Fruit fly (Drosophila melanogaster): Measurements from ENCODE around the gene Akt.

Gene Akt

DNA sequence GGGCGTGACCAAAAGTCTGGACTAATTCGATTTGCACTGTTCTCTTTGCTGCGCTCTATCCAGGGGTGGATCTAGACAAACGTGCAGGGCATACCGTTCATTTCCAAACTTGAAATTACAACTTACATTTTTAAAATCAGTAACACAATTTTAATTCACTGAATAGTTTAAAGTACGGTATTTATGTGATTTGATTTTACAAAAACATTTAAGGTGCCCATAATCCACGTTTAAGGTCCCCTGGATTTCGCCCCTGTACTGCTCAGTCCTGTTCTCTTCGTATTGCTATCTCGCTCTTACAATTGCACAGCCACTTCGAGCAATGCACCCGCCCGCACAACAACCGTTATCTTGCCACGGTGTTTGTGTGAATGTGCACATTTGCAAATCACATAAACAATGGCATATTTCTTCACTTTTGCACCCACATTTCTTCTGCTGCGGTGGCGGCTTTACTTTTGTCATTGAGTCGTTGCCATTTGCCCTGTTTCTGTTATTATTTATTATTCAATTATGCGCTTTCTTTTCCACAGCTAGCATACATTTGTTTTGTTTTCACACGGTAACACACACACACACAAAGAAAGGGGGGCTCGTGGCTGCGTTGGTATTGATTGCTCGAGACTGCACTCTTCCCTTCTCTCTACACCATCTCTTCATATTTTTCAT, 1.2 kb upstream of the Akt start (continued):
- TF ChIP-seq CG7556 (GFP tag; optimal IDR thresholded peaks at IDR 0.05): peak; percentile 53
- peak; percentile 45; the same call in 1 of the 3 replicates for TF ChIP-seq vnd (GFP tag; IDR thresholded peaks at IDR 0.05; ENCODE audit: partially characterized antibody)
- peak; percentile 41; the same call in 1 of the 2 replicates for TF ChIP-seq CG17612 (GFP tag; IDR thresholded peaks at IDR 0.05)
- peak; percentile 79 for TF ChIP-seq ken (GFP tag; IDR thresholded peaks at IDR 0.05)
- TF ChIP-seq CG2678 (tag; optimal IDR thresholded peaks at IDR 0.05): peak; percentile 83
- TF ChIP-seq pfk (GFP tag; optimal IDR thresholded peaks at IDR 0.05): no peak
- TF ChIP-seq Atf-2 (GFP tag; optimal IDR thresholded peaks at IDR 0.05): peak; percentile 66
- peak; percentile 4 for TF ChIP-seq CG17568 (GFP tag; optimal IDR thresholded peaks at IDR 0.05)
- 0 out of 2 replicates have a peak, but pooled peaks have one; percentile 44 for TF ChIP-seq CG4360 (GFP tag; IDR thresholded peaks at IDR 0.05)
- no peak for TF ChIP-seq Dll (GFP tag; IDR thresholded peaks at IDR 0.05; ENCODE audit: partially characterized antibody)
- peak; percentile 66 for TF ChIP-seq ssp (GFP tag; IDR thresholded peaks at IDR 0.05)
- no peak for TF ChIP-seq CG15514 (GFP tag; optimal IDR thresholded peaks at IDR 0.05)
- peak; percentile 92 for TF ChIP-seq Med (GFP tag)
- peak; percentile 51 for TF ChIP-seq Sox100B (GFP tag; optimal IDR thresholded peaks at IDR 0.05)
- peak; percentile 59 for TF ChIP-seq CG15269 (tag; optimal IDR thresholded peaks at IDR 0.05)
- no peak for TF ChIP-seq bbx (GFP tag; IDR thresholded peaks at IDR 0.05; ENCODE audit: partially characterized antibody)
- peak; percentile 42 for TF ChIP-seq Usf (GFP tag; optimal IDR thresholded peaks at IDR 0.05)
- TF ChIP-seq cwo (GFP tag; optimal IDR thresholded peaks at IDR 0.05): peak; percentile 10
- TF ChIP-seq exex (tag; optimal IDR thresholded peaks at IDR 0.05): no peak
- TF ChIP-seq Ets97D (GFP tag; optimal IDR thresholded peaks at IDR 0.05): peak; percentile 44
- TF ChIP-seq Atf3 (GFP tag; optimal IDR thresholded peaks at IDR 0.05): peak; percentile 82
- TF ChIP-seq CG42726 (GFP tag; IDR thresholded peaks at IDR 0.05; ENCODE audit: partially characterized antibody): no peak; the same call in 1 of the 2 replicates
- TF ChIP-seq CG18764 (GFP tag; optimal IDR thresholded peaks at IDR 0.05): peak; percentile 47
- TF ChIP-seq gt (GFP tag; IDR thresholded peaks at IDR 0.05): peak; percentile 46
- TF ChIP-seq prd (optimal IDR thresholded peaks at IDR 0.05): no peak
- TF ChIP-seq prd (GFP tag; IDR thresholded peaks at IDR 0.05): peak; percentile 96
- peak; percentile 27 for TF ChIP-seq CG12104 (GFP tag; optimal IDR thresholded peaks at IDR 0.05)
- no peak for TF ChIP-seq gro (GFP tag; optimal IDR thresholded peaks at IDR 0.05)
- peak; percentile 19 for TF ChIP-seq CG13296 (GFP tag; optimal IDR thresholded peaks at IDR 0.05)
- peak; percentile 89 for TF ChIP-seq nmo (GFP tag; optimal IDR thresholded peaks at IDR 0.05)
- TF ChIP-seq CG11723 (GFP tag; optimal IDR thresholded peaks at IDR 0.05): peak; percentile 46
- peak; percentile 84 for TF ChIP-seq peb (GFP tag; IDR thresholded peaks at IDR 0.05)
- no peak for TF ChIP-seq CG13123 (GFP tag; optimal IDR thresholded peaks at IDR 0.05)
- TF ChIP-seq CG2202 (tag; optimal IDR thresholded peaks at IDR 0.05): peak; percentile 73
- peak; percentile 59 for TF ChIP-seq shn (GFP tag; optimal IDR thresholded peaks at IDR 0.05)
- peak; percentile 73; the same call in 1 of the 2 replicates for TF ChIP-seq ranshi (GFP tag; IDR thresholded peaks at IDR 0.05)
- TF ChIP-seq CG1602 (GFP tag; optimal IDR thresholded peaks at IDR 0.05): peak; percentile 79
- TF ChIP-seq CG7839 (tag; optimal IDR thresholded peaks at IDR 0.05): peak; percentile 82
- peak; percentile 86 for TF ChIP-seq Chrac-16 (GFP tag; optimal IDR thresholded peaks at IDR 0.05)
- TF ChIP-seq CG7357 (GFP tag; IDR thresholded peaks at IDR 0.05): peak; percentile 79; the same call in 2 of the 3 replicates
- TF ChIP-seq Doc2 (GFP tag; IDR thresholded peaks at IDR 0.05): no peak
- no peak for TF ChIP-seq aop (GFP tag; IDR thresholded peaks at IDR 0.05)
- TF ChIP-seq fd96Cb (tag; optimal IDR thresholded peaks at IDR 0.05): peak; percentile 93
- TF ChIP-seq chn (GFP tag; optimal IDR thresholded peaks at IDR 0.05): peak; percentile 76
- peak; percentile 56 for TF ChIP-seq CG8290 (GFP tag; optimal IDR thresholded peaks at IDR 0.05)
- peak in 1 of 2 experiments; percentile 83 for TF ChIP-seq CG8290 (tag; optimal IDR thresholded peaks at IDR 0.05)
- no peak for TF ChIP-seq CG13287 (GFP tag; IDR thresholded peaks at IDR 0.05; ENCODE audit: partially characterized antibody)
- TF ChIP-seq h (optimal IDR thresholded peaks at IDR 0.05): no peak
- peak; percentile 65; the same call in 1 of the 2 replicates for TF ChIP-seq dati (GFP tag; IDR thresholded peaks at IDR 0.05)
- TF ChIP-seq Dfd (GFP tag; optimal IDR thresholded peaks at IDR 0.05): no peak
